Fruit fly (Drosophila melanogaster): ENCODE results near the gene HP4.

HP4 gene

DNA sequence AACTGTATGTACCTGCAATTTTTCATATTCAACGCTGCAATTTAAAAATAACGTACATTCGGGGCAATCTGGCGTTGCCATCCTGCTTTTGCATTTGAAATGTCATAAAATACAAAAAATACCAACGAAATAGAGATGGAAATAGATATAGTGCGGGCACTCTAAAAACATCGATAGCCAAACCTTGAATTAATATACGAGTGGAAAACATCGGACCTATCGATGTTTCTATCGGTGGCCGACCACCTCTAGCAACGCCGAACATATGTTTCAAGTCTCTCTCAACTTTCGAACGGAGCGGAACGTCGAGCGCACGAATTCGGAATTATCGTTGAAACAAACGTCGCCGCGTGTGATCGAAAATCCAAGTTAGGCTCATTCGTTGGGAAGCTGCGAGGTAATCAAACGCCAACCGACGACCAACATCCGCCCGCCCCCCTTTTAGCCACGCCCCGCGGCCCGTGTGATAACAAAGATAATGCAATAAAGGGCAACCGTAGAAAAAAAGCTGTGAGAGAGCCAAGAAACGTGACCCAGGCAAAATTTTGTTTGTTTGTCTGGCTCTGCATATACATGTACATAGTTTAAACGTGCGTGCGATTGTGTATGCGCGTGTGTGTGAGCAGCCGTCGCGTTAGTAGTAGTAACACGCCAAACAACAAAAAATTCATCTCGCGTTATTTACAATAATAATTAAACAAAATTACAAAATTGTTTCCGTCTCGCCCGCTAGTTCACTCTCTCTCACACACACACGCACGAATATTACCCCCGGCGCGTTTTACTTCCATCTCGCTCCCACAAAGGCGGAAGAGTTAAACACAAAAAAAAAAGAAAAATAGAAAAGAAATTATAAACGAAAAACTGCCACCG is 3.1 kb upstream of the HP4 start, which contains the start of gene nmo (continued):
- TF ChIP-seq CG9817 (tag; optimal IDR thresholded peaks at IDR 0.05) (no peak), Bdp1 (GFP tag; optimal IDR thresholded peaks at IDR 0.05) (no peak), sqz (GFP tag; optimal IDR thresholded peaks at IDR 0.05) (peak; percentile 78), CG7357 (GFP tag; IDR thresholded peaks at IDR 0.05) (no peak), Jarid2 (GFP tag; optimal IDR thresholded peaks at IDR 0.05) (peak; percentile 98), Lhr (GFP tag; optimal IDR thresholded peaks at IDR 0.05) (peak; percentile 24), otp (GFP tag; IDR thresholded peaks at IDR 0.05) (no peak), Ets97D (GFP tag; optimal IDR thresholded peaks at IDR 0.05) (peak; percentile 85), Atf3 (GFP tag; optimal IDR thresholded peaks at IDR 0.05) (no peak), CG4328 (GFP tag; optimal IDR thresholded peaks at IDR 0.05) (no peak), CG2129 (GFP tag; IDR thresholded peaks at IDR 0.05; ENCODE audit: partially characterized antibody) (no peak), fu2 (GFP tag; optimal IDR thresholded peaks at IDR 0.05) (no peak), Dbx (GFP tag; IDR thresholded peaks at IDR 0.05) (no peak), p53 (GFP tag; optimal IDR thresholded peaks at IDR 0.05) (no peak), scrt (GFP tag; optimal IDR thresholded peaks at IDR 0.05) (peak; percentile 36), corto (GFP tag; optimal IDR thresholded peaks at IDR 0.05) (peak; percentile 47), CG33557 (GFP tag; optimal IDR thresholded peaks at IDR 0.05) (no peak), CG15696 (tag; optimal IDR thresholded peaks at IDR 0.05) (no peak), nerfin-1 (tag; optimal IDR thresholded peaks at IDR 0.05) (peak; percentile 19), dan (GFP tag; IDR thresholded peaks at IDR 0.05) (no peak), zfh1 (GFP tag; IDR thresholded peaks at IDR 0.05) (no peak), Sin3A (optimal IDR thresholded peaks at IDR 0.05) (peak; percentile 67), Kr (GFP tag; optimal IDR thresholded peaks at IDR 0.05) (peak; percentile 34), en (GFP tag; optimal IDR thresholded peaks at IDR 0.05) (no peak), CG1603 (tag; optimal IDR thresholded peaks at IDR 0.05) (peak; percentile 50), CG13424 (tag; optimal IDR thresholded peaks at IDR 0.05) (no peak), Dip2 (GFP tag; IDR thresholded peaks at IDR 0.05) (no peak), dimm (GFP tag; IDR thresholded peaks at IDR 0.05) (no peak), danr (GFP tag; IDR thresholded peaks at IDR 0.05) (no peak), row (GFP tag; IDR thresholded peaks at IDR 0.05) (no peak), ewg (GFP tag; optimal IDR thresholded peaks at IDR 0.05) (no peak), Nf-YA (GFP tag; IDR thresholded peaks at IDR 0.05) (no peak), BtbVII (GFP tag; optimal IDR thresholded peaks at IDR 0.05) (peak; percentile 35), ara (GFP tag; IDR thresholded peaks at IDR 0.05) (no peak), B-H1 (GFP tag; IDR thresholded peaks at IDR 0.05) (no peak), CG2202 (tag; optimal IDR thresholded peaks at IDR 0.05) (no peak), lab (GFP tag; optimal IDR thresholded peaks at IDR 0.05) (peak; percentile 68), CG4404 (GFP tag; IDR thresholded peaks at IDR 0.05) (no peak), vnd (GFP tag; IDR thresholded peaks at IDR 0.05; ENCODE audit: partially characterized antibody) (no peak), ci (GFP tag; IDR thresholded peaks at IDR 0.05) (no peak), jing (GFP tag; optimal IDR thresholded peaks at IDR 0.05) (no peak), CG8765 (GFP tag; IDR thresholded peaks at IDR 0.05) (no peak), NK7.1 (GFP tag; optimal IDR thresholded peaks at IDR 0.05) (peak; percentile 29), kni (GFP tag; optimal IDR thresholded peaks at IDR 0.05) (peak; percentile 1), CG11504 (tag; optimal IDR thresholded peaks at IDR 0.05) (peak; percentile 54), Taf1 (GFP tag; IDR thresholded peaks at IDR 0.05) (no peak), CG10366 (GFP tag; IDR thresholded peaks at IDR 0.05) (no peak), CG3995 (GFP tag; optimal IDR thresholded peaks at IDR 0.05) (peak; percentile 57), ERR (GFP tag; optimal IDR thresholded peaks at IDR 0.05) (no peak), Adf1 (GFP tag; IDR thresholded peaks at IDR 0.05) (no peak)

Measured in whole organism, embryonic.